Worm (Caenorhabditis elegans) whole organism, L4 larva: ENCODE results near the gene K06H7.7.
A peak's percentile ranks its signal among the peaks of the same experiment; 100 is the strongest.

ENCODE experiments used
- F10B5.3 ChIP-seq: sonication (generic microtip); optimal IDR thresholded peaks from 2 replicates; lab custom pipeline; 2016; ENCODE audit warnings: mild to moderate bottlenecking, missing genetic modification characterization, missing compliant biosample characterization
- F37D6.2 ChIP-seq: sonication (generic microtip); optimal IDR thresholded peaks from 2 replicates; lab custom pipeline; 2016; ENCODE audit warnings: mild to moderate bottlenecking, missing genetic modification characterization, missing compliant biosample characterization
- F44E2.7 ChIP-seq: fragments of 200-800 bp; sonication (Bioruptor generic); IDR thresholded peaks from 2 replicates; pipeline ENCODE4 v2.1.2; 2022; ENCODE audit warnings: missing genetic modification characterization, missing compliant biosample characterization
- Y105C5A.15 ChIP-seq: fragments of 200-800 bp; sonication (Bioruptor generic); IDR thresholded peaks from 2 replicates; pipeline ENCODE4 v1.3.6; 2022; ENCODE audit warnings: missing genetic modification characterization, missing compliant biosample characterization
- Y75B8A.6 ChIP-seq: fragments of 200-800 bp; sonication (Bioruptor generic); IDR thresholded peaks from 2 replicates; pipeline ENCODE4 v1.3.6; 2022; ENCODE audit warnings: missing genetic modification reagents, missing genetic modification characterization, missing compliant biosample characterization
- aly-2 ChIP-seq: sonication (generic microtip); optimal IDR thresholded peaks from 2 replicates; lab custom pipeline; 2018; ENCODE audit warnings: missing biosample characterization, missing genetic modification characterization
- arid-1 ChIP-seq: fragments of 200-800 bp; sonication (Bioruptor generic); conservative IDR thresholded peaks from 2 replicates; pipeline ENCODE4 v1.3.6; 2022; ENCODE audit warnings: missing genetic modification reagents, missing genetic modification characterization, missing compliant biosample characterization
- ceh-28 ChIP-seq: fragments of 150-350 bp; optimal IDR thresholded peaks from 2 replicates; lab custom pipeline; 2014; ENCODE audit warnings: missing biosample characterization, missing genetic modification reagents, missing genetic modification characterization
- ceh-44 ChIP-seq: fragments of 200-800 bp; sonication (Bioruptor generic); IDR thresholded peaks from 2 replicates; pipeline ENCODE4 v1.3.6; 2022; ENCODE audit warnings: missing genetic modification reagents, missing genetic modification characterization, missing compliant biosample characterization
- daf-12 ChIP-seq: fragments of 150-350 bp; optimal IDR thresholded peaks from 2 replicates; lab custom pipeline; 2014; ENCODE audit warnings: missing biosample characterization, missing genetic modification reagents, missing genetic modification characterization
- daf-19 ChIP-seq: fragments of 200-800 bp; sonication (Bioruptor generic); conservative IDR thresholded peaks from 2 replicates; pipeline ENCODE4 v1.3.6; 2022; ENCODE audit warnings: missing genetic modification characterization, missing compliant biosample characterization
- daf-8 ChIP-seq: fragments of 200-800 bp; sonication (Bioruptor generic); IDR thresholded peaks from 2 replicates; pipeline ENCODE4 v1.3.6; 2022; ENCODE audit warnings: missing genetic modification characterization, missing compliant biosample characterization
- dmd-8 ChIP-seq: fragments of 200-800 bp; sonication (Bioruptor generic); IDR thresholded peaks from 2 replicates; pipeline ENCODE4 v1.3.6; 2022; ENCODE audit warnings: missing genetic modification characterization, missing compliant biosample characterization
- dpl-1 ChIP-seq: fragments of 150-350 bp; optimal IDR thresholded peaks from 2 replicates; lab custom pipeline; 2014; ENCODE audit warnings: missing biosample characterization, missing genetic modification reagents, missing genetic modification characterization
- duxl-1 ChIP-seq: sonication (generic microtip); optimal IDR thresholded peaks from 2 replicates; lab custom pipeline; 2016; ENCODE audit warnings: mild to moderate bottlenecking, missing genetic modification characterization, moderate library complexity, missing compliant biosample characterization; ENCODE audit not compliant: poor library complexity
- dve-1 ChIP-seq: sonication (generic microtip); optimal IDR thresholded peaks from 2 replicates; lab custom pipeline; 2017; ENCODE audit warnings: antibody characterized with exemption, mild to moderate bottlenecking, missing genetic modification characterization, missing compliant biosample characterization; ENCODE audit not compliant: insufficient read depth
- egl-43 ChIP-seq: fragments of 200-800 bp; sonication (Bioruptor generic); IDR thresholded peaks from 2 replicates; pipeline ENCODE4 v1.3.6; 2022; ENCODE audit warnings: missing genetic modification reagents, missing genetic modification characterization, missing compliant biosample characterization
- hlh-11 ChIP-seq: fragments of 200-800 bp; sonication (Bioruptor generic); optimal IDR thresholded peaks from 2 replicates; lab custom pipeline; 2018; ENCODE audit warnings: mild to moderate bottlenecking, missing genetic modification characterization, missing compliant biosample characterization
- hmg-1.1 ChIP-seq: fragments of 200-800 bp; sonication (Bioruptor generic); IDR thresholded peaks from 2 replicates; pipeline ENCODE4 v1.3.6; 2022; ENCODE audit warnings: missing genetic modification reagents, missing genetic modification characterization, missing compliant biosample characterization
- lin-15B ChIP-seq: fragments of 150-350 bp; sonication (generic microtip); optimal IDR thresholded peaks from 3 replicates; lab custom pipeline; 2014; ENCODE audit warnings: missing biosample characterization, missing genetic modification characterization
- lin-29 ChIP-seq: fragments of 200-800 bp; sonication (Bioruptor generic); IDR thresholded peaks from 2 replicates; pipeline ENCODE4 v1.3.6; 2022; ENCODE audit warnings: missing genetic modification reagents, missing genetic modification characterization, missing compliant biosample characterization
- lir-3 ChIP-seq: sonication (generic microtip); optimal IDR thresholded peaks from 2 replicates; lab custom pipeline; 2016; ENCODE audit warnings: mild to moderate bottlenecking, missing genetic modification characterization, missing compliant biosample characterization
- mdl-1 ChIP-seq, 2 experiments: fragments of 150-350 bp in 1 of 2; sonication (generic microtip) in 1 of 2; optimal IDR thresholded peaks; 2 replicates each; lab custom pipeline; 2014 to 2017; ENCODE audit warnings: missing biosample characterization in 2 of 2, missing genetic modification characterization in 2 of 2
- mes-2 ChIP-seq: sonication (generic microtip); optimal IDR thresholded peaks from 2 replicates; lab custom pipeline; 2016; ENCODE audit warnings: missing genotype, mild to moderate bottlenecking, missing genetic modification characterization, missing compliant biosample characterization; ENCODE audit not compliant: poor library complexity, severe bottlenecking
- mxl-3 ChIP-seq: fragments of 200-800 bp; sonication (Bioruptor generic); optimal IDR thresholded peaks from 2 replicates; lab custom pipeline; 2018; ENCODE audit warnings: mild to moderate bottlenecking, missing genetic modification characterization, missing compliant biosample characterization
- nhr-10 ChIP-seq: fragments of 150-350 bp; optimal IDR thresholded peaks from 2 replicates; lab custom pipeline; 2014; ENCODE audit warnings: missing biosample characterization, missing genetic modification characterization
- nhr-11 ChIP-seq: fragments of 150-350 bp; optimal IDR thresholded peaks from 2 replicates; lab custom pipeline; 2014; ENCODE audit warnings: missing biosample characterization, missing genetic modification characterization
- nhr-28 ChIP-seq: fragments of 150-350 bp; optimal IDR thresholded peaks from 2 replicates; lab custom pipeline; 2014; ENCODE audit warnings: missing biosample characterization, missing genetic modification characterization
- nhr-41 ChIP-seq: fragments of 200-800 bp; sonication (Bioruptor generic); IDR thresholded peaks from 2 replicates; pipeline ENCODE4 v1.3.6; 2022; ENCODE audit warnings: missing genetic modification reagents, missing genetic modification characterization, missing compliant biosample characterization
- nhr-6 ChIP-seq: fragments of 150-350 bp; optimal IDR thresholded peaks from 2 replicates; lab custom pipeline; 2014; ENCODE audit warnings: missing biosample characterization, missing genetic modification characterization
- nhr-76 ChIP-seq: fragments of 150-350 bp; optimal IDR thresholded peaks from 2 replicates; lab custom pipeline; 2014; ENCODE audit warnings: missing biosample characterization, missing genetic modification characterization
- nhr-77 ChIP-seq: fragments of 150-350 bp; optimal IDR thresholded peaks from 2 replicates; lab custom pipeline; 2014; ENCODE audit warnings: missing biosample characterization, missing genetic modification characterization
- skn-1 ChIP-seq: fragments of 150-350 bp; optimal IDR thresholded peaks from 2 replicates; lab custom pipeline; 2014; ENCODE audit warnings: missing biosample characterization, missing genetic modification characterization
- tra-1 ChIP-seq: fragments of 200-800 bp; sonication (Bioruptor generic); IDR thresholded peaks from 2 replicates; pipeline ENCODE4 v1.3.6; 2022; ENCODE audit warnings: missing genetic modification reagents, missing genetic modification characterization, missing compliant biosample characterization
- unc-130 ChIP-seq: sonication (generic microtip); optimal IDR thresholded peaks from 2 replicates; lab custom pipeline; 2016; ENCODE audit warnings: missing genetic modification reagents, missing genetic modification characterization, missing compliant biosample characterization
- unc-62 ChIP-seq, 3 experiments: fragments of 150-350 bp in 1 of 3; sonication (generic microtip); optimal IDR thresholded peaks in 2 of 3; peaks in 1 of 3; 1 replicate in 1 of 3; 2 replicates in 2 of 3; lab custom pipeline; 2014 to 2017; ENCODE audit warnings: missing biosample characterization in 3 of 3, missing genetic modification characterization in 3 of 3, missing genetic modification reagents in 3 of 3, missing genotype in 1 of 3
- zag-1 ChIP-seq: fragments of 150-350 bp; optimal IDR thresholded peaks from 2 replicates; lab custom pipeline; 2014; ENCODE audit warnings: missing biosample characterization, missing genetic modification characterization
- zfp-3 ChIP-seq: fragments of 200-800 bp; sonication (Bioruptor generic); conservative IDR thresholded peaks from 2 replicates; pipeline ENCODE4 v1.3.6; 2022; ENCODE audit warnings: missing genetic modification reagents, missing genetic modification characterization, missing compliant biosample characterization
- ztf-11 ChIP-seq: fragments of 150-350 bp; optimal IDR thresholded peaks from 2 replicates; lab custom pipeline; 2014; ENCODE audit warnings: missing biosample characterization, missing genetic modification characterization

K06H7.7 gene

DNA sequence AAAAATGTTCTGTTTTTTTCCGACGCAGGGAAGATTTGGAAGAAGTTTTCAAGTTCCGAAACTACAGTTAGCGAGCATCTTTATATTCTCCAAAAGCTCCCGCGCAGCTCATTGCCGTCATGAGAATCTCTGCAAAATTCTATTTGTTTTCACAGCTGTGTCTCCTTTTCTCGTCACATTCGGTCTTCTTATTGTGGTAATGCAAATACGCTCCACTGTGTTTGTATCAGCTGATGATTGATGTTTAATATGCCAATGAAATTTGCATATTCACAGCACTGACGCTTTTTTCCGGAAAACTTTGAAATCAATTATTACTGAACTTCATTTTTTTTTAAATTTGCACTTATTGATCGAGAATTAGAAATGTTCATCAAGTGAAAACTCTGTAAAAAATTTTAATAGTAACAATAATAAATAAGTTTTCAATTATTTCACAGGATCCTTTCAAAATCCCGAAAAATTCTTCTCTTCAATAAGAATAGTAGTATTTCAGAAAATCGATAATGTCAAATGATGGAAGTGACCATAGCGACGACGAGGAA is 7.9 kb upstream of the K06H7.7 start, which contains the start of gene K06H7.2 (continued):
- TF ChIP-seq zfp-3 (GFP tag; lab: Robert Waterston, UW) = no peak
- no peak for TF ChIP-seq arid-1 (GFP tag; lab: Robert Waterston, UW)
- TF ChIP-seq F44E2.7 (GFP tag; lab: Robert Waterston, UW) = no peak
- TF ChIP-seq hmg-1.1 = 0 out of 2 replicates have a peak, but pooled peaks have one; percentile 25
- no peak for TF ChIP-seq ceh-28 (tag; lab: Kevin White, UChicago)
- TF ChIP-seq daf-19 (GFP tag; lab: Robert Waterston, UW) = no peak
- TF ChIP-seq egl-43 = no peak
- peak; percentile 70 for TF ChIP-seq nhr-77 (tag; lab: Kevin White, UChicago)
- no peak for TF ChIP-seq lir-3 (tag; lab: Kevin White, UChicago)
- TF ChIP-seq unc-130 = no peak
- TF ChIP-seq mxl-3 (GFP tag; lab: Kevin White, UChicago) = no peak
- TF ChIP-seq ztf-11 (tag; lab: Kevin White, UChicago) = no peak
- no peak for TF ChIP-seq nhr-76 (tag; lab: Kevin White, UChicago)
- TF ChIP-seq daf-8 = no peak
- no peak for TF ChIP-seq tra-1 (GFP tag; lab: Robert Waterston, UW)
- TF ChIP-seq nhr-11 = no peak
- TF ChIP-seq zag-1 (tag; lab: Kevin White, UChicago) = no peak
- TF ChIP-seq F37D6.2 (tag; lab: Kevin White, UChicago) = no peak
- TF ChIP-seq Y75B8A.6 (GFP tag; lab: Robert Waterston, UW) = no peak
- TF ChIP-seq mes-2 (tag; lab: Kevin White, UChicago) = peak; percentile 72
- TF ChIP-seq, all 104 proteins: peak for 20

DNA sequence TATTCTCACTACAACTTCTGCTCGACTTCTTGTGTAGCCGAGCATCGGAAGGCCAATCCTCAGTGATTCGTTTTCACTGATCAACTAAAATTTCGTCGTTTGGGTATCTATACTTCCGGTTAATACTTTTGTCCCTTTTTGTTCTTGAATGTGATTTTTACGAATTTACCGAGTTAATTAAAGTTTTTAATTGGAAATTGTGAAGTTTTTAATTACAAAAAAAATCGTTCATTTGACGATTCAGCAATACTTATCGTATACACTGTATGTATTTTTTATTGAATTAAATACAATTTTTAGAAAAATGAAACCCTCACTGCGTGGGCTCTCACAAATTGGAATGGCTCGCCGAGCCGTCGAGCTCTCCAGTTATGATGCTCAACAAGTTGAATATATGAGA is 6.1 kb upstream of the K06H7.7 start, which contains the start of gene idi-1:
TSS of gene idi-1 (plus strand) at position 301 of the 400 bp plus-strand sequence.
- TF ChIP-seq lir-3 (tag; lab: Kevin White, UChicago) = no peak
- TF ChIP-seq, all 104 proteins: peak for 0

DNA sequence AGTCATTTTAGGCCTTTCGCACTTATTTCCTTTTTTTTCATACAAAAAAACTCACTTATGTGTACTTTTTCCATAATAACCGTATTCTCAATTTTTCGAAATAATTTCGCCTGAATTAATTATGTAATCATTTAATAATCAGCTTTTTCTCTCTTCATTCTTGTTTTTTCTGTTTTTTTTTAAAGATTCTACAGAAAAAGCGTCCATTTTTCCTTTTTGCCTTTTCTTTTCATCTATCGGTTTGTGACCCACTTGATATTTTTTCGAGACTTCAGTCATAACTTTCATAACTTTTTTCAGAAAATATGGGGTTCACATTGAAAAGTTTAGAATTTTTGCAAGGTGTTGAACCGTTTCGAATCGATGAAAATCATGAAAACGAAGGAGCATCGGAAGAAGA is 3.0 kb upstream of the K06H7.7 start, which contains the start of gene vms-1:
TSS of gene vms-1 (plus strand) at position 301 of the 400 bp plus-strand sequence.
- no peak for TF ChIP-seq ztf-11 (tag; lab: Kevin White, UChicago)
- no peak for TF ChIP-seq zfp-3 (GFP tag; lab: Robert Waterston, UW)
- no peak for TF ChIP-seq nhr-10 (tag; lab: Kevin White, UChicago)
- TF ChIP-seq, all 104 proteins: peak for 0

DNA sequence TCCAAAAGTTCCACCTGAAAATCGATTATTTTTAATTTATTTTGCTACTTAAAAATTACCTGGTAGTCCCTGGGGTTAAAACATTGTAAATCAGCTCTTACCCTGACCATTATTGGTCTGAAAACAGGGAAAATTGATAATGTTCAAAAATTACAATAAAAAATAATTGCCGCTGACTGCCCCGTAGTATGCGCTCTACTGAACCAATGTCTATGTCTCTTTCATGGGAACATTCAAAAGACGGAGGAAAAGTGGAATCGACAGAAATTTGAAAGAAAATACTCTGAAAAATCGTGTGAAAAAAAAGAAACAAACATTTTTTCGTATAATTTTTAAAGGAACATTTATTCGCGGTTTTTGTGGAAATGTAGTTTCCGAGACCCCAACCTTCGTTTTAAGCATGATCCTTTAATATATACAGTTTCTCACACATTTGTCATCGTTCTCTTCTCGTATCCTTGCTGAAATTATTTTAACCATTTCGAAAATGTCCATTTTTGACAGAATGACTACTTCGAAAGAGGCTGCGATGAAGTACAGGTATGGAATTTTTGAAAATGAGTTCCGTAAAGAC is 5.0 kb downstream of the K06H7.7 start, which contains the start of the genes dcr-1 and apc-2:
TSS of gene dcr-1 (minus strand) at position 117 of the 574 bp plus-strand sequence.
TSS of gene apc-2 (plus strand) at position 465 of the 574 bp plus-strand sequence.
- TF ChIP-seq nhr-28 (tag; lab: Kevin White, UChicago) = peak; percentile 10
- peak; percentile 37 for TF ChIP-seq dpl-1 (GFP tag; lab: Kevin White, UChicago)
- TF ChIP-seq nhr-41 (GFP tag; lab: Robert Waterston, UW) = no peak
- TF ChIP-seq lin-29 = no peak
- no peak for TF ChIP-seq lir-3 (tag; lab: Kevin White, UChicago)

DNA sequence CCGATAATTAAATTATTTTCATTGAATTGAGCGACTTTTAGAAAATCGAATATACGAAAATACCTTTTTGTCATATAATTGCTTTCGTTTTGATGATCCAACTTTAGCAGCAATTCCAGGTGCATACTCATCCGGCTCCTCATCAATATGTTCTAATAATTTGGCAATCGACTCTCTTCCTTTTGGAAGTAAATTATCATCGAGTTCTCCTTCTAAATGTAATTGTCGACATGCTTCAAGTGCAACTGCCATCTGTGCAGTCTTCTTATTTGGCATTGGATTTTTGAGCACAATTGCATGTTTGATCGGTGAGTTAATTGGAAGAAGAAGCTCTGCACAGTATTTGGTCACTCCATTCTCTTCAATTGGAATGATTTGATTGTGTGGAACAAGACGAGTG is 8.1 kb downstream of the K06H7.7 start:
- TF ChIP-seq nhr-6 = no peak
- TF ChIP-seq daf-19 (GFP tag; lab: Robert Waterston, UW) = no peak
- peak in 1 of 2 experiments; percentile 97 for TF ChIP-seq unc-62 (GFP tag; optimal IDR thresholded peaks at IDR 0.05 in 1 of 2; lab: Kevin White, UChicago)
- no peak for TF ChIP-seq unc-62 (tag; optimal IDR thresholded peaks at IDR 0.05; lab: Kevin White, UChicago)

DNA sequence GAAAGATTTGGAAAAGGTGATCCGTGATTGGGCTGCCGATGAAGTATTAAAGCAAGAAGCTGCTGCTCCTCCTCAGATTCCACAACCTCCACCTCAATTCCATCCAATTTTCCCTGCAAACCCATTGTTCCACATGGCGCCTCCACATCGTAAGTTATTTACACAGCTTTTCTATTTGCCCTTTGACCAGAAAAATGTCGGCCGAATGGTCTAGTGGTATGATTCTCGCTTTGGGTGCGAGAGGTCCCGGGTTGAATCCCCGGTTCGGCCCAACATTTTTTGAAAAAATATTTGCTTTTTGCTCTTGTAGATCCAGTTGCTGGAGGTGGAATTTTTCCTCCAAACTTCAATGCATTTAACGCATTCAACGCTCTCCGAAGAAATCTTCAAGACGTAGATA is 16.1 kb downstream of the K06H7.7 start:
- TF ChIP-seq F37D6.2 (tag; lab: Kevin White, UChicago) (no peak), Y105C5A.15 (GFP tag; lab: Robert Waterston, UW) (0 out of 2 replicates have a peak, but pooled peaks have one; percentile 41), mes-2 (tag; lab: Kevin White, UChicago) (peak; percentile 55), hlh-11 (tag; lab: Kevin White, UChicago) (no peak), skn-1 (tag; lab: Kevin White, UChicago) (no peak), lin-15B (no peak), dve-1 (tag; lab: Kevin White, UChicago) (no peak), F44E2.7 (GFP tag; lab: Robert Waterston, UW) (no peak), mdl-1 (tag; optimal IDR thresholded peaks at IDR 0.05; lab: Kevin White, UChicago) (no peak), daf-12 (tag; lab: Kevin White, UChicago) (no peak), ceh-44 (GFP tag; lab: Robert Waterston, UW) (no peak), aly-2 (tag; lab: Kevin White, UChicago) (no peak), duxl-1 (tag; lab: Kevin White, UChicago) (peak; percentile 14), mxl-3 (GFP tag; lab: Kevin White, UChicago) (no peak), dmd-8 (GFP tag; lab: Robert Waterston, UW) (0 out of 2 replicates have a peak, but pooled peaks have one; percentile 57), F10B5.3 (no peak)
